Worm (Caenorhabditis elegans) whole organism, L2 larva: ENCODE measurements around the gene col-72.

Source experiments
- C34F6.9 ChIP-seq: fragments of 150-350 bp; optimal IDR thresholded peaks from 2 replicates; lab custom pipeline; 2014; ENCODE audit warnings: missing biosample characterization, missing genetic modification characterization
- F13H6.1 ChIP-seq: sonication (generic microtip); optimal IDR thresholded peaks from 2 replicates; lab custom pipeline; 2016; ENCODE audit warnings: missing genetic modification characterization, missing compliant biosample characterization
- R02D3.7 ChIP-seq: fragments of 150-350 bp; optimal IDR thresholded peaks from 2 replicates; lab custom pipeline; 2014; ENCODE audit warnings: missing biosample characterization, missing genetic modification characterization
- Y55F3AM.14 ChIP-seq: fragments of 200-800 bp; sonication (Bioruptor generic); optimal IDR thresholded peaks from 2 replicates; lab custom pipeline; 2018; ENCODE audit warnings: mild to moderate bottlenecking, missing genetic modification characterization, missing compliant biosample characterization
- ZK546.5 ChIP-seq: sonication (generic microtip); optimal IDR thresholded peaks from 2 replicates; lab custom pipeline; 2017; ENCODE audit warnings: missing biosample characterization, missing genetic modification characterization
- aly-2 ChIP-seq: fragments of 150-350 bp; optimal IDR thresholded peaks from 2 replicates; lab custom pipeline; 2014; ENCODE audit warnings: missing biosample characterization, missing genetic modification characterization
- ama-1 ChIP-seq: fragments of 150-350 bp; optimal IDR thresholded peaks from 2 replicates; lab custom pipeline; 2018; ENCODE audit warnings: inconsistent platforms
- blmp-1 ChIP-seq: sonication (generic microtip); optimal IDR thresholded peaks from 2 replicates; lab custom pipeline; 2017; ENCODE audit warnings: missing genetic modification characterization, mild to moderate bottlenecking, missing compliant biosample characterization, antibody characterized with exemption, moderate library complexity; ENCODE audit not compliant: insufficient read depth
- ceh-16 ChIP-seq: fragments of 150-350 bp; optimal IDR thresholded peaks from 2 replicates; lab custom pipeline; 2014; ENCODE audit warnings: missing biosample characterization, missing genetic modification characterization
- ceh-82 ChIP-seq: fragments of 150-350 bp; optimal IDR thresholded peaks from 2 replicates; lab custom pipeline; 2014; ENCODE audit warnings: missing biosample characterization, missing genetic modification characterization
- elt-1 ChIP-seq: fragments of 150-350 bp; optimal IDR thresholded peaks from 2 replicates; lab custom pipeline; 2014; ENCODE audit warnings: missing biosample characterization, missing genetic modification characterization
- elt-3 ChIP-seq: sonication (generic microtip); optimal IDR thresholded peaks from 2 replicates; lab custom pipeline; 2017; ENCODE audit warnings: missing biosample characterization, missing genetic modification characterization
- fos-1 ChIP-seq: fragments of 150-350 bp; optimal IDR thresholded peaks from 2 replicates; lab custom pipeline; 2014; ENCODE audit warnings: missing biosample characterization, missing genetic modification characterization
- lin-13 ChIP-seq: fragments of 150-350 bp; optimal IDR thresholded peaks from 2 replicates; lab custom pipeline; 2014; ENCODE audit warnings: missing biosample characterization, missing genetic modification reagents, missing genetic modification characterization
- lin-39 ChIP-seq: fragments of 150-350 bp; optimal IDR thresholded peaks from 2 replicates; lab custom pipeline; 2014; ENCODE audit warnings: missing biosample characterization, missing genetic modification reagents, missing genetic modification characterization
- lsy-2 ChIP-seq, 2 experiments: fragments of 150-350 bp in 1 of 2; sonication (generic microtip) in 1 of 2; optimal IDR thresholded peaks; 2 replicates each; lab custom pipeline; 2014 to 2017; ENCODE audit warnings: missing biosample characterization in 2 of 2, missing genetic modification characterization in 2 of 2
- nhr-10 ChIP-seq: sonication (generic microtip); optimal IDR thresholded peaks from 2 replicates; lab custom pipeline; 2017; ENCODE audit warnings: missing biosample characterization, missing genetic modification characterization
- nhr-11 ChIP-seq: fragments of 150-350 bp; optimal IDR thresholded peaks from 2 replicates; lab custom pipeline; 2014; ENCODE audit warnings: missing biosample characterization, missing genetic modification characterization
- nhr-12 ChIP-seq: fragments of 150-350 bp; optimal IDR thresholded peaks from 2 replicates; lab custom pipeline; 2014; ENCODE audit warnings: missing biosample characterization, missing genetic modification characterization
- nhr-21 ChIP-seq: fragments of 150-350 bp; optimal IDR thresholded peaks from 2 replicates; lab custom pipeline; 2014; ENCODE audit warnings: missing biosample characterization, missing genetic modification characterization
- nhr-23 ChIP-seq: fragments of 150-350 bp; optimal IDR thresholded peaks from 2 replicates; lab custom pipeline; 2014; ENCODE audit warnings: missing biosample characterization, missing genetic modification reagents, missing genetic modification characterization
- nhr-25 ChIP-seq: fragments of 150-350 bp; sonication (generic microtip); optimal IDR thresholded peaks from 3 replicates; lab custom pipeline; 2014; ENCODE audit warnings: missing biosample characterization, missing genetic modification characterization
- nhr-6 ChIP-seq: fragments of 150-350 bp; optimal IDR thresholded peaks from 2 replicates; lab custom pipeline; 2014; ENCODE audit warnings: missing biosample characterization, missing genetic modification characterization
- nhr-77 ChIP-seq: fragments of 150-350 bp; optimal IDR thresholded peaks from 2 replicates; lab custom pipeline; 2014; ENCODE audit warnings: missing biosample characterization, missing genetic modification characterization
- peb-1 ChIP-seq: fragments of 150-350 bp; optimal IDR thresholded peaks from 2 replicates; lab custom pipeline; 2014; ENCODE audit warnings: missing biosample characterization, missing genetic modification characterization
- sem-4 ChIP-seq: fragments of 150-350 bp; optimal IDR thresholded peaks from 2 replicates; lab custom pipeline; 2014; ENCODE audit warnings: missing biosample characterization, missing genetic modification reagents, missing genetic modification characterization
- skn-1 ChIP-seq: sonication (generic microtip); optimal IDR thresholded peaks from 2 replicates; lab custom pipeline; 2017; ENCODE audit warnings: missing biosample characterization, missing genetic modification characterization
- sma-3 ChIP-seq: sonication (generic microtip); optimal IDR thresholded peaks from 2 replicates; lab custom pipeline; 2016; ENCODE audit warnings: missing genetic modification reagents, missing genetic modification characterization, missing compliant biosample characterization
- unc-39 ChIP-seq: fragments of 150-350 bp; optimal IDR thresholded peaks from 2 replicates; lab custom pipeline; 2014; ENCODE audit warnings: missing biosample characterization, missing genetic modification characterization
- unc-55 ChIP-seq: fragments of 150-350 bp; sonication (generic microtip); optimal IDR thresholded peaks from 3 replicates; lab custom pipeline; 2014; ENCODE audit warnings: missing biosample characterization, missing genetic modification reagents, missing genetic modification characterization
- unc-62 ChIP-seq: fragments of 150-350 bp; optimal IDR thresholded peaks from 2 replicates; lab custom pipeline; 2014; ENCODE audit warnings: missing biosample characterization, missing genetic modification reagents, missing genetic modification characterization
- ztf-11 ChIP-seq: sonication (generic microtip); optimal IDR thresholded peaks from 2 replicates; lab custom pipeline; 2017; ENCODE audit warnings: missing biosample characterization, missing genetic modification characterization
- ztf-4 ChIP-seq: fragments of 150-350 bp; optimal IDR thresholded peaks from 2 replicates; lab custom pipeline; 2014; ENCODE audit warnings: missing biosample characterization, missing genetic modification characterization

col-72 gene

DNA sequence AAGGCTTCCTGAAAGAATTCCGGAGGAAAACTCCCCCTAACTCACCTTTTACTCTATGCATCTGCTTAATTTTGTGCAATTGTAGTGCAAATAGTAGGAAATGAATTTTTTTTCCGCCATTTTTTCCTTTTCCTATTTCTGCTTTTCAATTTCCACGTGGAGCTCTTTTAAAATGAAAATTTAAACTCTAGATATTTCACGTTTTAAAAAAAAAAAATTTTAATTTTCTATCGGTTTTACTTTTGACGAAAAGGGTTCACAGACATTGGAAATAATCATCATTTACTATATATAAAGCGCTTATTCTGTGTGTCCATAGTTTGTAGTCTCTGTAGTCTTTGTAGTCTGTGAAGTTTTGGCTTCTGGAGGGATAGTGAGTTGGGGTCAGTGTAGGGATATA, 42.4 kb downstream of the col-72 start, which contains the start of gene Y49F6B.8:
Y49F6B.8 (minus strand) TSS at position 101 of the 400 bp plus-strand sequence.
- TF ChIP-seq nhr-12 (tag; lab: Kevin White, UChicago) (no peak), ceh-82 (tag; lab: Kevin White, UChicago) (no peak), elt-1 (tag; lab: Kevin White, UChicago) (no peak), nhr-10 (tag; lab: Kevin White, UChicago) (no peak), R02D3.7 (tag; lab: Kevin White, UChicago) (no peak)

DNA sequence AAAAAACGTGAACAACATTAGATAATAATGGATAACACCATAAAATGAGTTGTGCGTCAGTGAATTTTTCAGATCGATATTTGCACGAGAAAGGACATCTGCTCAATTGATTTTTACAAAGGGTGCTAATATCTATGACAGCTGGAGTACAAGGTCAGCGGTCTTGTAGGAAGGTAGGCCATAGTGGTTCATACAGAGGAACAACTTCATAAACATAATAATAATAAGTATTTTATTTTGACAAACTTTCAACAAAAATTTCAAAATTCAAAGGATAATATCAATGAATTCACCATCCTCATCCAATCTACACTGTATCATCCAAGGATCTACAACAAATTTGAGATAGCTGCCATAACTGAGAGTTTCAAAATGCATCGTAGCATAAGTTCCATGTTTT, 46.8 kb downstream of the col-72 start, which contains the start of gene fbxb-104:
fbxb-104 (minus strand) TSS at position 101 of the 400 bp plus-strand sequence.
- TF ChIP-seq F13H6.1 (tag; lab: Kevin White, UChicago): no peak
- TF ChIP-seq skn-1 (tag; lab: Kevin White, UChicago): no peak
- no peak for TF ChIP-seq unc-62 (GFP tag; lab: Kevin White, UChicago)
- TF ChIP-seq ztf-11 (tag; lab: Kevin White, UChicago): no peak
- TF ChIP-seq nhr-21 (tag; lab: Kevin White, UChicago): no peak
- TF ChIP-seq ZK546.5 (tag; lab: Kevin White, UChicago): no peak
- TF ChIP-seq aly-2 (tag; lab: Kevin White, UChicago): no peak
- TF ChIP-seq elt-1 (tag; lab: Kevin White, UChicago): no peak
- no peak for TF ChIP-seq unc-39 (tag; lab: Kevin White, UChicago)
- no peak for TF ChIP-seq unc-55 (GFP tag; lab: Kevin White, UChicago)
- no peak for TF ChIP-seq nhr-25 (tag; lab: Kevin White, UChicago)
- TF ChIP-seq fos-1 (tag; lab: Kevin White, UChicago): no peak
- TF ChIP-seq ceh-16 (tag; lab: Kevin White, UChicago): no peak

DNA sequence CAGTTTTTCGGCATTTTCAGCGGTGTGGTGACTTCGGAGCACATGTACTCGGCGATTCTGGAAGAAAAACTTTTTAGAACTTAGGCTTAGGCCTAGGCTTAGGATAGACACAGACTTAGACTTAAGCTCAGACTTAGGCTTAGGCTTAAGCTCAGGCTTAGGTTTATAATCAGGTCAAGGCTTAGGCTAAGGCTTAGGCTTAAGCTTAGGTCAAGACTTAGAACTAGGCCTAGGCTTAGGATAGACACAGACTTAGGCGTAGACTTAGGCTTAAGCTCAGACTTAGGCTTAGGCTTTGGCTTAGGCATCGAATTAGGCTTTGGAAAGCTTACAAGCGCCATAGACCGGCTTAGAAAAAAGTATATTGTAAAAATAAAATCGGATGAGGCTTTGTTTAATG, 47.5 kb downstream of the col-72 start:
- TF ChIP-seq elt-3: no peak
- TF ChIP-seq lsy-2 (tag; optimal IDR thresholded peaks at IDR 0.05; lab: Kevin White, UChicago): no peak
- no peak for TF ChIP-seq ama-1 (lab: Kevin White, UChicago)
- TF ChIP-seq lin-39 (tag; lab: Kevin White, UChicago): no peak
- no peak for TF ChIP-seq sma-3
- TF ChIP-seq R02D3.7 (tag; lab: Kevin White, UChicago): no peak
- no peak for TF ChIP-seq nhr-10 (tag; lab: Kevin White, UChicago)

DNA sequence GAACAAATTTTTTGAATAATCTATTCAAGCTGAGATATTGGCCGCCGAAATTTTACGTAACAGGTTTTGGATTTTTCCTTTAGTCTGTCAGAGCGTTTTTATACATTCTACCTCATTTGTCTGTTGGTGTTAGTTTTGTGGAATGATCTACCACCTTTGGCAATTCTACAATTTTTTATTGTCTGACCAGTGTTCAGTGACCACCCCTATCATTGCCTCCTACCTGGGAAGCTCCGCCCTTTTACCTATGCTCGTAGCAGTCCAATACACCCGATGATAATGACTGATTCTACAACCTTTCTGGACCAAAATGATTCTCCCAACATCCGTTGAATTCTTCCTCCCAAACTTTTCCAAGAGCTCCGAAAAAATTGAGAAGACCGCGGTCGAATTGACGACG, 50.3 kb downstream of the col-72 start, which contains the start of gene sdz-32:
sdz-32 (plus strand) TSS at position 301 of the 400 bp plus-strand sequence.
- TF ChIP-seq Y55F3AM.14 (no peak), unc-55 (GFP tag; lab: Kevin White, UChicago) (no peak), elt-3 (no peak), sem-4 (tag; lab: Kevin White, UChicago) (no peak), ztf-4 (tag; lab: Kevin White, UChicago) (no peak), aly-2 (tag; lab: Kevin White, UChicago) (no peak), sma-3 (no peak), nhr-11 (tag; lab: Kevin White, UChicago) (no peak), nhr-77 (no peak), nhr-6 (tag; lab: Kevin White, UChicago) (no peak), C34F6.9 (no peak)

DNA sequence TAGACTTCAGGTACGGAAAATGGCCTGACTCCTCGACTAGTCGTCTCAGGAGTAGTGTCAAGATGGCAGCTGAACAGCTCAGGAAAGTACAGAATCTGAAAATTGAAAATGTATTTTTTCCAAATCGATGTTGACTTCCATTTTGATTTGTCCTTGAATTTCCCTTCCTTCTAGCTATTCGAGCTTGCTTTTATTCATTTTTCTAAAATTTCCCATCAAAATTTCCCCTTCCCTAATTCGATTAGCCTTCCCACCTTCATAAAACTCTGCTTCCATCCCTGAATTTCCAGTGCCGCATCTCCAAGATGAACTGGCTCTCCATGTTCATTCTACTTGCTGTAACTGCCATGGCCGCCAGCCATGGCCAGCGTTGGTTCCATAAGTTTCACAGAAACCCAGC, 51.2 kb downstream of the col-72 start, which contains the start of gene Y49F6B.6:
Y49F6B.6 (plus strand) TSS at position 301 of the 400 bp plus-strand sequence.
- no peak for TF ChIP-seq unc-55 (GFP tag; lab: Kevin White, UChicago)

- TF ChIP-seq blmp-1 (tag; lab: Kevin White, UChicago): no peak
- TF ChIP-seq fos-1 (tag; lab: Kevin White, UChicago): no peak
- TF ChIP-seq peb-1: no peak
- TF ChIP-seq nhr-25 (tag; lab: Kevin White, UChicago): no peak
- TF ChIP-seq sem-4 (tag; lab: Kevin White, UChicago): no peak
- TF ChIP-seq nhr-6 (tag; lab: Kevin White, UChicago): no peak
- TF ChIP-seq lin-13 (GFP tag; lab: Kevin White, UChicago): no peak
- no peak for TF ChIP-seq nhr-23 (tag; lab: Kevin White, UChicago)
Observed at ce11 chrII:3472316-3472715, 51.7 kb downstream of the col-72 start, which contains the start of gene Y49F6B.12. TSS of gene Y49F6B.12 (minus strand) at chrII:3472416.
